Worm (Caenorhabditis elegans) whole organism, young adult: ENCODE data around the gene srh-55.

Experiments used
- B0019.2 ChIP-seq: fragments of 200-800 bp; sonication (Bioruptor generic); conservative IDR thresholded peaks from 2 replicates; pipeline ENCODE4 v1.3.6; 2022; ENCODE audit warnings: missing genetic modification reagents, missing genetic modification characterization, missing compliant biosample characterization
- B0035.1 ChIP-seq: sonication (generic microtip); optimal IDR thresholded peaks from 2 replicates; lab custom pipeline; 2016; ENCODE audit warnings: missing genetic modification characterization, mild to moderate bottlenecking, missing compliant biosample characterization, missing genotype, missing genetic modification reagents
- F49E8.2 ChIP-seq: sonication (generic microtip); optimal IDR thresholded peaks from 3 replicates; lab custom pipeline; 2017; ENCODE audit warnings: missing genetic modification characterization, mild to moderate bottlenecking, missing compliant biosample characterization, antibody characterized with exemption, moderate library complexity; ENCODE audit not compliant: insufficient read depth
- F52B5.7 ChIP-seq: sonication (generic microtip); optimal IDR thresholded peaks from 2 replicates; lab custom pipeline; 2016; ENCODE audit warnings: mild to moderate bottlenecking, missing genetic modification characterization, missing compliant biosample characterization
- F57C9.4 ChIP-seq: sonication (generic microtip); optimal IDR thresholded peaks from 2 replicates; lab custom pipeline; 2017; ENCODE audit warnings: mild to moderate bottlenecking, missing genetic modification characterization, missing compliant biosample characterization
- ZK185.1 ChIP-seq: sonication (generic microtip); optimal IDR thresholded peaks from 2 replicates; lab custom pipeline; 2016; ENCODE audit warnings: mild to moderate bottlenecking, missing genetic modification characterization, missing compliant biosample characterization; ENCODE audit not compliant: poor library complexity, severe bottlenecking
- ama-1 ChIP-seq, 3 experiments: fragments of 150-350 bp in 1 of 3; sonication (generic microtip) in 2 of 3; optimal IDR thresholded peaks; 2 replicates each; lab custom pipeline; 2014 to 2018; ENCODE audit warnings: missing biosample characterization in 2 of 3, missing genetic modification characterization in 2 of 3, missing genetic modification reagents in 2 of 3
- attf-6 ChIP-seq: fragments of 200-800 bp; sonication (Bioruptor generic); IDR thresholded peaks from 2 replicates; pipeline ENCODE4 v1.3.6; 2022; ENCODE audit warnings: missing genetic modification reagents, missing genetic modification characterization, missing compliant biosample characterization
- bed-2 ChIP-seq: fragments of 200-800 bp; sonication (Bioruptor generic); IDR thresholded peaks from 2 replicates; pipeline ENCODE4 v1.3.6; 2022; ENCODE audit warnings: missing genetic modification reagents, missing genetic modification characterization, missing compliant biosample characterization
- ccch-3 ChIP-seq: fragments of 200-800 bp; sonication (Bioruptor generic); optimal IDR thresholded peaks from 2 replicates; lab custom pipeline; 2018; ENCODE audit warnings: mild to moderate bottlenecking, missing genetic modification characterization, missing compliant biosample characterization
- ceh-91 ChIP-seq: fragments of 200-800 bp; sonication (Bioruptor generic); IDR thresholded peaks from 2 replicates; pipeline ENCODE4 v1.3.6; 2022; ENCODE audit warnings: missing genetic modification reagents, missing genetic modification characterization, missing compliant biosample characterization
- chd-7 ChIP-seq: sonication (generic microtip); optimal IDR thresholded peaks from 2 replicates; lab custom pipeline; 2016; ENCODE audit warnings: mild to moderate bottlenecking, missing genetic modification characterization, moderate library complexity, missing compliant biosample characterization
- dpff-1 ChIP-seq: sonication (generic microtip); optimal IDR thresholded peaks from 2 replicates; lab custom pipeline; 2017; ENCODE audit warnings: mild to moderate bottlenecking, missing genetic modification characterization, missing compliant biosample characterization
- egl-18 ChIP-seq: fragments of 200-800 bp; sonication (Bioruptor generic); IDR thresholded peaks from 2 replicates; pipeline ENCODE4 v1.3.6; 2022; ENCODE audit warnings: missing genetic modification reagents, missing genetic modification characterization, missing compliant biosample characterization
- ekl-4 ChIP-seq: fragments of 200-800 bp; sonication (Bioruptor generic); IDR thresholded peaks from 2 replicates; pipeline ENCODE4 v1.3.6; 2022; ENCODE audit warnings: missing genetic modification reagents, missing genetic modification characterization, missing compliant biosample characterization
- ets-4 ChIP-seq: fragments of 200-800 bp; sonication (Bioruptor generic); optimal IDR thresholded peaks from 2 replicates; lab custom pipeline; 2018; ENCODE audit warnings: mild to moderate bottlenecking, missing genetic modification characterization, missing compliant biosample characterization
- him-1 ChIP-seq: sonication (generic microtip); optimal IDR thresholded peaks from 2 replicates; lab custom pipeline; 2016; ENCODE audit warnings: missing genotype, missing genetic modification reagents, missing genetic modification characterization, missing compliant biosample characterization
- hrde-1 ChIP-seq: sonication (generic microtip); optimal IDR thresholded peaks from 2 replicates; lab custom pipeline; 2016; ENCODE audit warnings: missing genetic modification characterization, mild to moderate bottlenecking, missing compliant biosample characterization, moderate library complexity, missing genotype, missing genetic modification reagents, borderline replicate concordance
- lin-26 ChIP-seq: fragments of 200-800 bp; sonication (Bioruptor generic); IDR thresholded peaks from 2 replicates; pipeline ENCODE4 v1.3.6; 2022; ENCODE audit warnings: missing genetic modification reagents, missing genetic modification characterization, missing compliant biosample characterization
- lin-35 ChIP-seq, 3 experiments: fragments of 150-350 bp in 2 of 3; sonication (generic microtip) in 1 of 3; optimal IDR thresholded peaks; 2 replicates each; lab custom pipeline; 2014 to 2018; ENCODE audit warnings: missing biosample characterization in 3 of 3, missing genetic modification characterization in 3 of 3, missing genetic modification reagents in 3 of 3
- lin-54 ChIP-seq: fragments of 200-800 bp; sonication (Bioruptor generic); optimal IDR thresholded peaks from 2 replicates; lab custom pipeline; 2018; ENCODE audit warnings: mild to moderate bottlenecking, missing genetic modification characterization, missing compliant biosample characterization
- lir-1 ChIP-seq: fragments of 200-800 bp; sonication (Bioruptor generic); conservative IDR thresholded peaks from 2 replicates; pipeline ENCODE4 v1.3.6; 2022; ENCODE audit warnings: missing genetic modification reagents, missing genetic modification characterization, missing compliant biosample characterization
- lsl-1 ChIP-seq: fragments of 200-800 bp; sonication (Bioruptor generic); optimal IDR thresholded peaks from 2 replicates; lab custom pipeline; 2018; ENCODE audit warnings: mild to moderate bottlenecking, missing genetic modification characterization, moderate library complexity, missing compliant biosample characterization
- madf-6 ChIP-seq: fragments of 200-800 bp; sonication (Bioruptor generic); IDR thresholded peaks from 2 replicates; pipeline ENCODE4 v1.3.6; 2022; ENCODE audit warnings: missing genetic modification reagents, missing genetic modification characterization, missing compliant biosample characterization
- mel-28 ChIP-seq: sonication (generic microtip); optimal IDR thresholded peaks from 2 replicates; lab custom pipeline; 2016; ENCODE audit warnings: borderline replicate concordance, mild to moderate bottlenecking, missing genetic modification characterization, missing compliant biosample characterization
- nfya-1 ChIP-seq: sonication (generic microtip); optimal IDR thresholded peaks from 2 replicates; lab custom pipeline; 2017; ENCODE audit warnings: antibody characterized with exemption, missing compliant biosample characterization, missing genetic modification characterization, borderline replicate concordance; ENCODE audit not compliant: insufficient read depth
- nfya-2 ChIP-seq: fragments of 200-800 bp; sonication (Bioruptor generic); IDR thresholded peaks from 2 replicates; pipeline ENCODE4 v1.3.6; 2022; ENCODE audit warnings: missing genetic modification reagents, missing genetic modification characterization, missing compliant biosample characterization
- rec-8 ChIP-seq, 2 experiments: sonication (generic microtip); optimal IDR thresholded peaks; 2 replicates each; lab custom pipeline; 2016; ENCODE audit warnings: mild to moderate bottlenecking in 2 of 2, missing genetic modification characterization in 2 of 2, missing genetic modification reagents in 2 of 2, missing genotype in 2 of 2, missing biosample characterization in 1 of 2, missing compliant biosample characterization in 1 of 2, moderate library complexity in 1 of 2
- rpc-1 ChIP-seq, 2 experiments: fragments of 150-350 bp in 1 of 2; sonication (generic microtip) in 1 of 2; optimal IDR thresholded peaks; 2 replicates each; lab custom pipeline; 2014 to 2018; ENCODE audit warnings: missing biosample characterization in 1 of 2, missing genetic modification characterization in 1 of 2, missing genetic modification reagents in 1 of 2, missing genotype in 1 of 2
- sdz-38 ChIP-seq: sonication (generic microtip); optimal IDR thresholded peaks from 2 replicates; lab custom pipeline; 2016; ENCODE audit warnings: missing genotype, missing genetic modification characterization, missing compliant biosample characterization
- snpc-1.1 ChIP-seq: sonication (generic microtip); optimal IDR thresholded peaks from 2 replicates; lab custom pipeline; 2017; ENCODE audit warnings: missing genetic modification characterization, mild to moderate bottlenecking, missing compliant biosample characterization, antibody characterized with exemption, moderate library complexity, missing genotype, missing genetic modification reagents; ENCODE audit not compliant: insufficient read depth
- snpc-3.4 ChIP-seq: sonication (generic microtip); optimal IDR thresholded peaks from 2 replicates; lab custom pipeline; 2017; ENCODE audit warnings: missing genetic modification characterization, mild to moderate bottlenecking, missing compliant biosample characterization, antibody characterized with exemption, moderate library complexity, missing genotype, missing genetic modification reagents
- snpc-4 ChIP-seq, 5 experiments: fragments of 150-350 bp in 1 of 5; sonication (generic microtip) in 4 of 5; optimal IDR thresholded peaks; 2 replicates each; lab custom pipeline; 2014 to 2018; ENCODE audit warnings: missing genetic modification characterization in 5 of 5, missing biosample characterization in 3 of 5, antibody characterized with exemption in 2 of 5, mild to moderate bottlenecking in 2 of 5, missing compliant biosample characterization in 2 of 5, missing genotype in 2 of 5, moderate library complexity in 2 of 5, missing genetic modification reagents in 1 of 5
- somi-1 ChIP-seq: fragments of 200-800 bp; sonication (Bioruptor generic); optimal IDR thresholded peaks from 2 replicates; lab custom pipeline; 2018; ENCODE audit warnings: mild to moderate bottlenecking, missing genetic modification characterization, missing compliant biosample characterization
- tbp1 ChIP-seq: fragments of 200-800 bp; sonication (Bioruptor generic); optimal IDR thresholded peaks from 2 replicates; lab custom pipeline; 2018; ENCODE audit warnings: mild to moderate bottlenecking, missing genetic modification characterization, missing compliant biosample characterization
- tlf-1 ChIP-seq: fragments of 200-800 bp; sonication (Bioruptor generic); optimal IDR thresholded peaks from 2 replicates; lab custom pipeline; 2018; ENCODE audit warnings: mild to moderate bottlenecking, missing genetic modification characterization, missing compliant biosample characterization
- unc-130 ChIP-seq: sonication (generic microtip); optimal IDR thresholded peaks from 2 replicates; lab custom pipeline; 2016; ENCODE audit warnings: missing genetic modification reagents, missing genetic modification characterization, missing compliant biosample characterization
- xnd-1 ChIP-seq: sonication (generic microtip); optimal IDR thresholded peaks from 2 replicates; lab custom pipeline; 2016; ENCODE audit warnings: missing genotype, missing genetic modification reagents, missing genetic modification characterization, missing compliant biosample characterization
- zim-3 ChIP-seq: sonication (generic microtip); optimal IDR thresholded peaks from 2 replicates; lab custom pipeline; 2017; ENCODE audit warnings: mild to moderate bottlenecking, missing genetic modification characterization, moderate library complexity, missing compliant biosample characterization
- ztf-26 ChIP-seq: sonication (generic microtip); optimal IDR thresholded peaks from 2 replicates; lab custom pipeline; 2017; ENCODE audit warnings: missing genetic modification characterization, missing compliant biosample characterization
- ztf-28 ChIP-seq: fragments of 200-800 bp; sonication (Bioruptor generic); IDR thresholded peaks from 2 replicates; pipeline ENCODE4 v1.3.6; 2022; ENCODE audit warnings: missing genetic modification reagents, missing genetic modification characterization, missing compliant biosample characterization

Gene srh-55

DNA sequence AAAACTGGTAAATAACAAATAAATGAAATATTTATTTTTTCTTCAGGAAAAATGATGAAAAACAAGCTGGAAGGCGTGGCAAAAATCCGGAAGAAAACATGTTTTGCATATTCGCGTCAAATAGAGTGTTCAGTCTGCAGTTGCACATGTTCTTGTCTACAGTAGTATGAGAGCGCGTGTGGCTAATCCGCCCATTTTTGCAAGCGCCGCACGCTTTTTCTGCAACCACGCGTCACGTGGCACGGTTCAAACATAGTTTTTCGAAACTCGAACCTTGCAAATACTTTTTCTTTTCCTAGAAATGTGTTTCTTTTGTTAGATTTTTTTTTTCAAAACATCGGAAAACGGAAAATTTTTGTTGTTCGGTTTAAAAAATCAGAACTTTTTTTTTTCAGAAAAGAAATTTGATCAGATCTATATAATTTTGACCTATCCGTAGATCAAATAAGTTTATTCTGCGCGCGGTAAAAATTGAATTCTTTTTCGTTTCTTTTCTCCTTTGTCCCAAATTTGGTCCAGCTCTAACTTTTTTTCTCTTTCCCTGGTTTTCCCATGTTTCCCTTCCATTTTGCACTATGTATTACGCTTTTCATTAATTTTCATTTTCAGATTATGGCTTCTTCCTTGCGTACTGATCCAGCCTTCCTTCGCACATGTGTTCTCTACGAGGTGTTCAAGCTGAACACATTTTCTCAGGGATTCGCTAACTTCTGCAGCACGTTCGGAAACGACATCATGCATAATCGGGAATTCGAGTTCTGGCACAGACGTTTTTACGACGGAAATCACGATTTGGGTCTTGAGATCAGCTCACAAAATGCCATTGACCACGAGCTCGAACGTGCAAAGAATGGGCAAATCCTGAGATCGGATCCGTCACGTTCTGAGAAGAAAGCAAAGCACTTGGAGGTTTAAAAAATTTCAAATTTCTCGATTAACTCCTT, 31.0 kb downstream of the srh-55 start, which contains the start of gene Y75B12B.1 (continued):
- TF ChIP-seq madf-6 (GFP tag; lab: Robert Waterston, UW) (peak; percentile 94), tlf-1 (GFP tag; lab: Kevin White, UChicago) (peak; percentile 77), mel-28 (tag; lab: Kevin White, UChicago) (no peak), lin-26 (GFP tag; lab: Robert Waterston, UW) (no peak), zim-3 (tag; lab: Kevin White, UChicago) (no peak), xnd-1 (peak; percentile 95), tbp1 (GFP tag; lab: Kevin White, UChicago) (peak; percentile 61), snpc-4 (GFP tag; optimal IDR thresholded peaks at IDR 0.05; lab: Kevin White, UChicago) (no peak), snpc-4 (tag; optimal IDR thresholded peaks at IDR 0.05; lab: Kevin White, UChicago) (peak in 1 of 4 experiments; percentile 25), ztf-26 (tag; lab: Kevin White, UChicago) (no peak), ekl-4 (GFP tag; lab: Robert Waterston, UW) (0 out of 2 replicates have a peak, but pooled peaks have one; percentile 52), nfya-2 (GFP tag; lab: Robert Waterston, UW) (no peak), rpc-1 (optimal IDR thresholded peaks at IDR 0.05; lab: Kevin White, UChicago) (no peak), rpc-1 (tag; optimal IDR thresholded peaks at IDR 0.05; lab: Kevin White, UChicago) (peak; percentile 10), attf-6 (GFP tag; lab: Robert Waterston, UW) (no peak), rec-8 (tag; optimal IDR thresholded peaks at IDR 0.05; lab: Kevin White, UChicago) (peak in 1 of 2 experiments; percentile 29), F57C9.4 (tag; lab: Kevin White, UChicago) (no peak), snpc-3.4 (peak; percentile 66), F49E8.2 (peak; percentile 71), ets-4 (no peak), him-1 (tag; lab: Kevin White, UChicago) (peak; percentile 85)

DNA sequence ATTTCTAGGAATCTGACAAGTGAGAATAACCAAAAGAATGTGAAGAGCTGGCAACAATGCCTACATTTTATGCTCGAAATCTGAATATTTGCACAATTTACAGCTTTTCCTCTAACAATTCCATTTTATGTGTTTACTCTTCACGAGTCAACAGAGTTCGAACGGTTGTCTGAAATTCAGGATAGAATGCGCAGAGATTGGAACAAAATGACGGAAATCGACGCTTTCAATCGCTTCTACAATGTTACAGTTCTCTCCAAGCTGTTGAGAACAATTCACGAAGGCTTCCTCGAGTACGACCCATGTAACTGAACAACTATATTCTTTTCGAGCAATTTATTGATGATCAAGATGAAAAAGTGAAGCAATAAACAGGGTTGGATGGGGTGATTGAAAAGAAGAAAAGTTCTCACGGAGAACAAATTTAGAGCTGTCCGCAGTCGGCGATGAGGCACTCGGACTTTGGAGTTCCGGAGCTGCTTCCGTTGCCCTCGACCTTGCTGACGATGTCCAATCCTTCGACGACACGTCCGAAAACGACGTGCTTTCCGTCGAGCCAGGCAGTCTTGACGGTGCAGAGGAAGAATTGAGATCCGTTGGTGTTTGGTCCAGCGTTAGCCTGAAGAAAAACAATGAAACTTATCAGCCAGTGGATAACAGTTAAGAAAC, 33.0 kb downstream of the srh-55 start, which contains the start of gene Y75B12B.3:
TSS of gene Y75B12B.3 (minus strand) at position 21 of the 669 bp plus-strand sequence.
- TF ChIP-seq ZK185.1 (no peak), hrde-1 (tag; lab: Kevin White, UChicago) (peak; percentile 64), lsl-1 (GFP tag; lab: Kevin White, UChicago) (peak; percentile 47), dpff-1 (tag; lab: Kevin White, UChicago) (no peak), ztf-28 (GFP tag; lab: Robert Waterston, UW) (no peak), lin-54 (peak; percentile 62), sdz-38 (tag; lab: Kevin White, UChicago) (no peak), lin-35 (GFP tag; optimal IDR thresholded peaks at IDR 0.05; lab: Kevin White, UChicago) (no peak), lir-1 (GFP tag; lab: Robert Waterston, UW) (no peak), B0019.2 (GFP tag; lab: Robert Waterston, UW) (no peak), ekl-4 (GFP tag; lab: Robert Waterston, UW) (peak; percentile 76; the same call in 1 of the 2 replicates), ccch-3 (GFP tag; lab: Kevin White, UChicago) (no peak), somi-1 (GFP tag; lab: Kevin White, UChicago) (no peak), tbp1 (GFP tag; lab: Kevin White, UChicago) (peak; percentile 42), nfya-1 (no peak), unc-130 (GFP tag; lab: Kevin White, UChicago) (no peak), egl-18 (GFP tag; lab: Robert Waterston, UW) (no peak), ama-1 (optimal IDR thresholded peaks at IDR 0.05; lab: Kevin White, UChicago) (peak; percentile 73), ama-1 (GFP tag; optimal IDR thresholded peaks at IDR 0.05; lab: Kevin White, UChicago) (peak in 1 of 2 experiments; percentile 9), ceh-91 (GFP tag; lab: Robert Waterston, UW) (no peak), snpc-1.1 (no peak), B0035.1 (tag; lab: Kevin White, UChicago) (no peak), F57C9.4 (tag; lab: Kevin White, UChicago) (no peak), bed-2 (GFP tag; lab: Robert Waterston, UW) (no peak), F52B5.7 (tag; lab: Kevin White, UChicago) (no peak), chd-7 (tag; lab: Kevin White, UChicago) (no peak)
